Worm (Caenorhabditis elegans): Measurements from ENCODE around the gene C35B1.2.

- TF ChIP-seq egl-18 (GFP tag; IDR thresholded peaks at IDR 0.05) (no peak), zfh-2 (GFP tag; conservative IDR thresholded peaks at IDR 0.05) (no peak), him-1 (tag; optimal IDR thresholded peaks at IDR 0.05) (no peak)
Observed at ce11 chrIV:4123083-4123482, 37.1 kb downstream of the C35B1.2 start, which contains the start of gene mul-1.

Measured in whole organism, young adult.